Worm (Caenorhabditis elegans): ENCODE results near the gene srh-38.

DNA sequence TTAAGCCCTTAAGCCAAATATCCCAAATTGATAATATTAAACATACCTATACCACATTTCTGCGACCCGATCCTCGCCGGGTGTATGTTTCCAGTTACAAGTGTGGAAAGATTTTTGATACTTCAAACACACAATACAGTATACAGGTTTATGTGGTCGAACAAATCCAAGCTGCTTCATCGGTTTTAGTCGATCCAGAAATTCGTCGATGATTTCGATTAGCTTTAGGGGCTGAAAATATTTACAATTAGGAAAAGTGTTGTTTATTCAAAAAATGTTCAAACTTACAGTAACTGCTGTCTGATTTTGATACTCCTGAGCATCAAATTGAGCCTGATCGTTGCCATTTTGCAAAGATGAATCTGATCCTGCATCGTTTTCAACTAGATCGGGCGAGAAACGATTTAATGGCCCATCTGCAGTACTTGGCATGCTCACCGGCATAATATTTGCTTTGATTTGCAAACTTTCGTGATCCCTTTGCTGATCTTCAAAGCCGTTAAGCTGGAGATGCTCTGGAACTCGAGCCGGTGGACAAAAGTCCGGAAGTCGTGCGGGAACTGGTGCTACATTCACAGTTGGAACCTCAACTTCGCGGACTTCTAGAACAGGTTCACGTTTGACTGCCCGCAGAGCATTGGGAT is 46.2 kb downstream of the srh-38 start:
- TF ChIP-seq mdl-1 (tag; optimal IDR thresholded peaks at IDR 0.05) (no peak), ama-1 (optimal IDR thresholded peaks at IDR 0.05) (no peak), fos-1 (tag; optimal IDR thresholded peaks at IDR 0.05) (no peak), lin-15B (tag; optimal IDR thresholded peaks at IDR 0.05) (no peak), zag-1 (tag; optimal IDR thresholded peaks at IDR 0.05) (no peak)

All from whole organism, L3 larva.